Worm (Caenorhabditis elegans): Measurements from ENCODE around the gene erfa-3.

erfa-3 gene

DNA sequence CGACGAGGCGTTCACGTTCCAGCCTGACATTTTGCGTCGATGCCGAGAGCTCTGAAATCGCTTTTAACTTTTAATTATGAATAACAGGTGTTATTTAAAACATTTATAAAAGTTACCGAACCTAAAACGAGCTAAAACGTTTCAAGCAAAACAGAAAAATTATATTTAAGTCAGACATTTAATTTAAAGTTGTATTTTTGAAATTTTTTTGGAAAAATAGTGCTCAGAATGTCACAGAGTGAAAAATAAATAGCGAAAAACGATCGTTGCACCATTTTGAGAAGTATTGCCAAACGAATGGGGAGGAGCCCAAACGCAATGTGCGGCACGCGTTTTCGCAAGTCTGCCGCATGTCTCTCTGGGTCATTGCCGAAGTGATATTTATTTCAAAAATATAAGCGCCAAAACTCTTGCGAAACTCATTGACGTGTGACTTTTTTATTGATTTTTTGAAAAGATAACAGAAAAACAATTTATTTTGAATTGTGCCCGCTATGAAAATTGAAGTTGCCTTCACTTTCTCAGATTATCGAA lies at the start of gene erfa-3:
Gene erfa-3 (minus strand): TSS at position 51 of the 534 bp plus-strand sequence.
- TF ChIP-seq unc-62 (GFP tag; optimal IDR thresholded peaks at IDR 0.05), result no peak

ce11 chrV:11161791-11162190 lies 48.9 kb upstream of the erfa-3 start, which contains the start of gene srg-41:
Gene srg-41 (minus strand): TSS chrV:11161891.
- TF ChIP-seq unc-62 (GFP tag; optimal IDR thresholded peaks at IDR 0.05), result no peak

ce11 chrV:11157947-11158346 lies 45.1 kb upstream of the erfa-3 start, which contains the start of gene srg-42:
Gene srg-42 (minus strand): TSS chrV:11158047.
- no peak for TF ChIP-seq unc-62 (GFP tag; optimal IDR thresholded peaks at IDR 0.05)

- TF ChIP-seq unc-62 (GFP tag; optimal IDR thresholded peaks at IDR 0.05), result no peak
Measured at ce11 chrV:11156589-11156988, 43.7 kb upstream of the erfa-3 start.

DNA sequence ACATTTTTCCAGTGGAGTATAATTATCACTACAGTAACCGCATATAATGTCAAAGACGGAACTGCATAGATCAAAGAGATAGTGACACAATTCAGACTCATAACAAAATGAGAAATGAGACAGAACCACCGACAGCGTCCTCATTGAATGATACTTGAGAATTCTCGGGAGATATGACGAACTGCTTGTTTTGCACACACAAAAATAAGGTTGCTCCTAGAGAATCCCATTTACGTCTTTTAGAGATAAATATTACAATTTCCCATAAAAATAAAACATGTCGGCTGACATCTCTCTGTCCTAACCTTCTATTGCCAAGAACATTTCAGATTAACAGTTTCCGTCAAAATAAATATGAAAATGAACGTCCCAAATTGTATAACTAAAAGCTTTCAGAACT lies 42.7 kb upstream of the erfa-3 start, which contains the start of gene srg-38:
Gene srg-38 (minus strand): TSS at position 101 of the 400 bp plus-strand sequence.
- no peak for TF ChIP-seq unc-62 (GFP tag; optimal IDR thresholded peaks at IDR 0.05)

DNA sequence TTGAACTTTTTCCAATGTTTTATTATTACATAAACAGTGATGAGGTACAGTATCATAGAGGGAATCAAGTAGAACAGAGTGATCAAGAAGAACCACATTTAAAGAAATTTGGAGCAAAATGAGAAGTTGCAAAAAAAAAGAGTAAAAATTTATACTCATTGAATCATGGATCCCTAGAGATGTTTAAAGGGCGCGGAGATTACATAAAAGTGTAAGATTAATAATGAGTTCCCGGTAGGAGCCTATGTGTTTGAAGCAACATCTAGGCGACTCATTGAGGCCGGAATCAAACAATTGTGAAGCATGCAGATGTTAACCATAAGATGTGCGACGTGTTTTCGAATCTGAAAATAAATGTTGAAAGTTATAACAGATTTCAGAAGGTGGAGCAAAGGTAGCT lies 39.4 kb upstream of the erfa-3 start, which contains the start of gene srg-39:
Gene srg-39 (minus strand): TSS at position 101 of the 400 bp plus-strand sequence.
- no peak for TF ChIP-seq unc-62 (GFP tag; optimal IDR thresholded peaks at IDR 0.05)

- no peak for TF ChIP-seq unc-62 (GFP tag; optimal IDR thresholded peaks at IDR 0.05)
Measured at ce11 chrV:11149405-11149804, 36.5 kb upstream of the erfa-3 start, which contains the start of gene T19C4.1. Gene T19C4.1 (plus strand): TSS chrV:11149705.

DNA sequence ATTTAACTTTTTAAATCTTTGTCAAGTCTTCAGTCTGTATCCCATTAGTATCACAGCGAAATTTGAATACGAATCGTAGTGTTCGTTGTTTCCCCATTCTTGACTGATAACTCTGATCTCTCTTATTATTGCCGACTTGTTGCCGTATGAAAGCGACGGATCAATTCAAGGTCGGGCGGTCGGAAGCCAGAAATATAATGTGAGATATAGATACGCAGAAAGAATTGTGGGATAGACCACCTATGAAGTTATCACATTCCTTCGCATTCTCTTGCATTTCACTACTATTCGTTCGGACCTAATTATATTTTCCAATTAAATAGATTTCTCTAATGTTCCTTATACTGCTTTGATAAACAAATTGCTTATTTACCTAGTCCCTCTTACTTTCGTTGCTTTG lies 36.1 kb upstream of the erfa-3 start:
- no peak for TF ChIP-seq unc-62 (GFP tag; optimal IDR thresholded peaks at IDR 0.05)

DNA sequence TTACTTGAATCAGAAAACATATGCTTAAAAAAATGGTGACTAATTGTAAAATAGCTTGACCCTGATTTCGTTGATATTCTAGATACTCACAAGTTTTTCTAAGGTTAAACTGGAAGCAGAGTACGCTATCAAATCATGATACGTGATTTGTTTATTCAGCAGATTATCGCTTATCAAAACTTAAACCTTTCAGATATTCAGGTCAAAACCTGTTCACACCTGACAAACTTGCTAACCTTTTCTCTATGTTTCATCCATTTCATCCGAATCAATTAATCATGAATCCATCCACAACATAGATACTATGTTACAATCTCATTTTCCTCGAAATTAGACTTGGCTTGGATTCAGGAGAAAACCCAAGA lies 34.9 kb upstream of the erfa-3 start:
- no peak for TF ChIP-seq unc-62 (GFP tag; optimal IDR thresholded peaks at IDR 0.05)

ce11 chrV:11146958-11147779 lies 34.3 kb upstream of the erfa-3 start, which contains the start of the genes T19C4.24 and nlp-33:
Gene T19C4.24 (minus strand): TSS chrV:11147008.
Gene nlp-33 (plus strand): TSS chrV:11147346.
- no peak for TF ChIP-seq unc-62 (GFP tag; optimal IDR thresholded peaks at IDR 0.05)

DNA sequence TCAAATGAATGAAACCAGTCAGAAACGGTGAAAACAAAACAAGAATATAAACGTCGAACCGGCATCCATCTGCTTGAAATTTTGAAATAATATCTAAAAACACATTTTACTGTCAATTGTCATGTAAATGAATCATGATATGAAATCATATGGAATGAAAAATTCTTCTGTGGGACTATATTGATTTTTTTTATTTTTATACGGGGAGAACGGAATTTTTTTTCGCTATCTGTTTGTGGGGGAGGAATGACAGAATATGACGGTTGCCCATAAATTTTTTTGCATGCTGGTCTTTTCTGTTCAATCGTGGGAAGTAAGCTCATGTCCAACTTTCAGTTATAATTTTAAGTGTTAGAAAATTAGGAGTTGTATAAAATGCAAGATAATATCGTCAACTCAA lies 31.8 kb upstream of the erfa-3 start, which contains the start of gene C06H2.7:
Gene C06H2.7 (minus strand): TSS at position 101 of the 400 bp plus-strand sequence.
- TF ChIP-seq unc-62 (GFP tag; optimal IDR thresholded peaks at IDR 0.05), result no peak

ce11 chrV:11141179-11141578 lies 28.3 kb upstream of the erfa-3 start, which contains the start of gene folt-1:
Gene folt-1 (plus strand): TSS chrV:11141479.
- no peak for TF ChIP-seq unc-62 (GFP tag; optimal IDR thresholded peaks at IDR 0.05)

DNA sequence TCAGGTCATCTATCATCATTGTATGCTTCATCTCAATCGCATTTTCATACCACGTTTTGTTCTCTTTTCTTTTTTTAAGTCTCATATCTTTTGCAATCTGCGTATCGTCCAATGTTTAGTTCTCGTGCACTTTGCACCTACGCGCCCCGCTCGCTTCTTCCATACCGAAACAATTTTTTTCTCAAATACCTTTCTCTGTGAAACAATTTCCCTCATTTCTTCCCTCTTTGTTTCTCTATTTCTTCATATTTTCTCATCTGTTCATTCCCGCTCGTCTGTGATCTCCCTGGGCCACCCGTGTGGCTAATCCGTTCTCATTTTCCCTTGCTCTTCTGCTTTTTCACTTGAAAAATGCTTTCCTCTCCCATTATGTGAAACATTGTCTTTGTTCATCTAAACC lies 27.4 kb upstream of the erfa-3 start:
- no peak for TF ChIP-seq unc-62 (GFP tag; optimal IDR thresholded peaks at IDR 0.05)

DNA sequence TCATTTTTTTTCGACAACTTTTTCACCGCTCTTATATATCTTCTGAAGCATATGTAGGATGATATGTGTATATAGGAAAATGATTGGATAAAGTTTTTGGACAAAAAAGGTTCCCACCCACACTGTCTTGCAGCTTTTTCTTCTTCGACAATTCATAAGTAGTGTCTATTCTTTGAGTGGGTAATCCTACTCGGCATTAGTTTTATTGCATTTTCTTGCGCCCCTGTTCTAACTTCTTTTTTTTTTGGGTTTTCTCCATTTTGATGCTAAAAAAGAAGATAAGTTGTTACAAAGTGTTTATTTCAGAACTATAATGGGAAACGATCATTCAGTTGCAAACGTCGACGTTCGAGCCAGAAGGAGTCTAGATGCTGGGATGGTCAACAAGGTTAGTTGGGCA lies 21.4 kb upstream of the erfa-3 start, which contains the start of gene glb-3:
Gene glb-3 (plus strand): TSS at position 301 of the 400 bp plus-strand sequence.
- TF ChIP-seq unc-62 (GFP tag; optimal IDR thresholded peaks at IDR 0.05), result no peak

DNA sequence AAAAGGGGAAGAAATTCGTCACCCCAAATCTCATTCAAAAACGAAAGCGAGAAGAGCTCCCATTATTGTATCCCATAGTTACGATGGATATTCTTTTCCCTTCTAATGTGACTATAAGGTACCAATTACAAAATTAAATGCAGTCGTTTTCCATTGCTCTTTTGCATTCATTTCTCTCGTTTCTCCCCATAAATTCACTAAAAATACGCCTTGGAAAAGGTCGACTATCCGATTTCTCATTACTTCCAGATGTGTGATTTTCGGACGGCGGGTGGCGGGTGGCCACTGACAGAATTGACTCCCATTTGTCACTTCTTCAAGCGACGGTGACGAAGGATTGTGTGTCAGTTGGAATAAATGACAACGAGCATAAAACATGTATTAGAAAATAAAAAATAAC lies 20.6 kb upstream of the erfa-3 start:
- TF ChIP-seq unc-62 (GFP tag; optimal IDR thresholded peaks at IDR 0.05), result no peak

- TF ChIP-seq unc-62 (GFP tag; optimal IDR thresholded peaks at IDR 0.05), result no peak
Measured at ce11 chrV:11131801-11132200, 18.9 kb upstream of the erfa-3 start.

- TF ChIP-seq unc-62 (GFP tag; optimal IDR thresholded peaks at IDR 0.05), result no peak
Measured at ce11 chrV:11127197-11127596, 14.3 kb upstream of the erfa-3 start, which contains the start of gene jmjd-5. Gene jmjd-5 (plus strand): TSS chrV:11127497.

Data from whole organism, dauer.